Fruit fly (Drosophila melanogaster) whole organism, wandering third instar larva: ENCODE measurements around the gene Ucp4C.

Source experiments
- Abd-B ChIP-seq: fragments of >200 bp; optimal IDR thresholded peaks from 2 replicates; lab custom pipeline; 2017; ENCODE audit warnings: missing biosample characterization, missing genetic modification characterization
- CG32264 ChIP-seq: fragments of 200-800 bp; sonication (Bioruptor generic); optimal IDR thresholded peaks from 2 replicates; lab custom pipeline; 2016; ENCODE audit warnings: missing biosample characterization, missing genetic modification characterization
- CG9705 ChIP-seq: fragments of 200-800 bp; sonication (Bioruptor generic); optimal IDR thresholded peaks from 2 replicates; lab custom pipeline; 2018; ENCODE audit warnings: missing biosample characterization, mild to moderate bottlenecking, missing genetic modification characterization
- CrebA ChIP-seq: fragments of 200-800 bp; sonication (Bioruptor generic); optimal IDR thresholded peaks from 2 replicates; lab custom pipeline; 2016; ENCODE audit warnings: missing biosample characterization, mild to moderate bottlenecking, missing genetic modification characterization, borderline replicate concordance
- Dfd ChIP-seq: fragments of >200 bp; optimal IDR thresholded peaks from 2 replicates; lab custom pipeline; 2017; ENCODE audit warnings: missing biosample characterization, missing genetic modification characterization
- Dif ChIP-seq: fragments of 200-275, 200-300 bp; sonication (Bioruptor generic); optimal IDR thresholded peaks from 2 replicates; lab custom pipeline; 2018; ENCODE audit warnings: missing biosample characterization, missing genetic modification characterization; ENCODE audit not compliant: partially characterized antibody
- GATAd ChIP-seq: sonication (Bioruptor generic); optimal IDR thresholded peaks from 2 replicates; lab custom pipeline; 2016; ENCODE audit warnings: missing biosample characterization, missing genetic modification characterization
- HLH106 ChIP-seq: fragments of 200-800 bp; optimal IDR thresholded peaks from 3 replicates; lab custom pipeline; 2019; ENCODE audit warnings: missing biosample characterization, mild to moderate bottlenecking, missing genetic modification characterization, moderate library complexity
- Hnf4 ChIP-seq: fragments of 200-800 bp; sonication (Bioruptor generic); optimal IDR thresholded peaks from 2 replicates; lab custom pipeline; 2016; ENCODE audit warnings: missing biosample characterization, mild to moderate bottlenecking, missing genetic modification characterization
- Hr78 ChIP-seq: fragments of >200 bp; optimal IDR thresholded peaks from 2 replicates; lab custom pipeline; 2017; ENCODE audit warnings: missing biosample characterization, missing genetic modification characterization
- Hr83 ChIP-seq: fragments of 200-300 bp; sonication (Bioruptor generic); optimal IDR thresholded peaks from 2 replicates; lab custom pipeline; 2016; ENCODE audit warnings: missing biosample characterization, mild to moderate bottlenecking, missing genetic modification characterization, moderate library complexity; ENCODE audit not compliant: poor library complexity, severe bottlenecking
- Jra ChIP-seq: sonication (Bioruptor generic); optimal IDR thresholded peaks from 2 replicates; lab custom pipeline; 2016; ENCODE audit warnings: missing biosample characterization, missing genetic modification characterization
- Mio ChIP-seq: sonication (Bioruptor generic); optimal IDR thresholded peaks from 2 replicates; lab custom pipeline; 2016; ENCODE audit warnings: missing biosample characterization, missing genetic modification characterization
- Myc ChIP-seq: fragments of >200 bp; optimal IDR thresholded peaks from 2 replicates; lab custom pipeline; 2017
- N ChIP-seq: fragments of >200 bp; optimal IDR thresholded peaks from 2 replicates; lab custom pipeline; 2018; ENCODE audit warnings: missing biosample characterization, missing external identifiers, missing genetic modification characterization
- OdsH ChIP-seq: fragments of 200-800 bp; sonication (Bioruptor generic); optimal IDR thresholded peaks from 2 replicates; lab custom pipeline; 2016; ENCODE audit warnings: missing biosample characterization, mild to moderate bottlenecking, missing genetic modification characterization
- Rel ChIP-seq, 2 experiments: fragments of 200-800 bp; sonication (Bioruptor generic) in 1 of 2; optimal IDR thresholded peaks; 2 replicates in 1 of 2; 3 replicates in 1 of 2; lab custom pipeline; 2016 to 2019; ENCODE audit warnings: mild to moderate bottlenecking in 2 of 2, missing biosample characterization in 2 of 2, missing genetic modification characterization in 2 of 2, moderate library complexity in 1 of 2
- Sp1 ChIP-seq: fragments of 200-800 bp; sonication (Bioruptor generic); optimal IDR thresholded peaks from 3 replicates; lab custom pipeline; 2019; ENCODE audit warnings: missing biosample characterization, mild to moderate bottlenecking, missing genetic modification characterization, moderate library complexity
- Vsx2 ChIP-seq: fragments of 200-300, 225-300 bp; sonication (Bioruptor generic); optimal IDR thresholded peaks from 2 replicates; lab custom pipeline; 2018; ENCODE audit warnings: missing biosample characterization, missing genetic modification characterization; ENCODE audit not compliant: partially characterized antibody
- br ChIP-seq: fragments of 200-800 bp; sonication (Bioruptor generic); optimal IDR thresholded peaks from 2 replicates; lab custom pipeline; 2016; ENCODE audit warnings: missing biosample characterization, missing genetic modification characterization
- brk ChIP-seq: fragments of 200-800 bp; sonication (Bioruptor generic); optimal IDR thresholded peaks from 2 replicates; lab custom pipeline; 2016; ENCODE audit warnings: missing biosample characterization, mild to moderate bottlenecking, missing genetic modification characterization
- dl ChIP-seq, 2 experiments: fragments of 175-275, 200-275 bp in 1 of 2; fragments of 200-275 bp in 1 of 2; sonication (Bioruptor generic); optimal IDR thresholded peaks; lab custom pipeline; 2018; ENCODE audit warnings: mild to moderate bottlenecking in 2 of 2, missing biosample characterization in 2 of 2, missing genetic modification characterization in 2 of 2, moderate library complexity in 2 of 2; ENCODE audit not compliant: partially characterized antibody in 2 of 2, insufficient read depth in 1 of 2
- dmrt93B ChIP-seq: fragments of 200-800 bp; sonication (Bioruptor generic); optimal IDR thresholded peaks from 2 replicates; lab custom pipeline; 2018; ENCODE audit warnings: missing biosample characterization, mild to moderate bottlenecking, missing genetic modification characterization
- dsf ChIP-seq: sonication (Bioruptor generic); optimal IDR thresholded peaks from 2 replicates; lab custom pipeline; 2016; ENCODE audit warnings: missing biosample characterization, missing genetic modification characterization, borderline replicate concordance
- ey ChIP-seq: fragments of 200-800 bp; sonication (Bioruptor generic); optimal IDR thresholded peaks from 2 replicates; lab custom pipeline; 2016; ENCODE audit warnings: missing biosample characterization, missing genetic modification characterization
- foxo ChIP-seq, 2 experiments: fragments of 200-800 bp; sonication (Bioruptor generic); optimal IDR thresholded peaks; 2 replicates in 1 of 2; 3 replicates in 1 of 2; lab custom pipeline; 2016 to 2017; ENCODE audit warnings: missing biosample characterization in 2 of 2, missing genetic modification characterization in 2 of 2
- fru ChIP-seq: fragments of 200-800 bp; sonication (Bioruptor generic); optimal IDR thresholded peaks from 3 replicates; lab custom pipeline; 2016; ENCODE audit warnings: missing biosample characterization, mild to moderate bottlenecking, missing genetic modification characterization
- h ChIP-seq: fragments of 200-800 bp; sonication (Bioruptor generic); optimal IDR thresholded peaks from 3 replicates; lab custom pipeline; 2016; ENCODE audit warnings: missing biosample characterization, mild to moderate bottlenecking, missing genetic modification characterization
- jim ChIP-seq: fragments of 175-275, 200-325 bp; sonication (Bioruptor generic); optimal IDR thresholded peaks from 2 replicates; lab custom pipeline; 2016; ENCODE audit warnings: missing biosample characterization, mild to moderate bottlenecking, missing genetic modification characterization
- lola ChIP-seq: fragments of >200 bp; optimal IDR thresholded peaks from 2 replicates; lab custom pipeline; 2017; ENCODE audit warnings: missing biosample characterization, missing genetic modification characterization
- pan ChIP-seq: fragments of >200 bp; optimal IDR thresholded peaks from 2 replicates; lab custom pipeline; 2017
- psq ChIP-seq: fragments of 200-800 bp; sonication (Bioruptor generic); optimal IDR thresholded peaks from 3 replicates; lab custom pipeline; 2017; ENCODE audit warnings: missing biosample characterization, mild to moderate bottlenecking, missing genetic modification characterization, moderate library complexity
- rgr ChIP-seq: fragments of 200-800 bp; sonication (Bioruptor generic); optimal IDR thresholded peaks from 3 replicates; lab custom pipeline; 2016; ENCODE audit warnings: missing biosample characterization, mild to moderate bottlenecking, missing genetic modification characterization
- sage ChIP-seq: fragments of 200-800 bp; sonication (Bioruptor generic); optimal IDR thresholded peaks from 2 replicates; lab custom pipeline; 2016; ENCODE audit warnings: missing biosample characterization, mild to moderate bottlenecking, missing genetic modification characterization
- sv ChIP-seq: fragments of 200-800 bp; sonication (Bioruptor generic); optimal IDR thresholded peaks from 3 replicates; lab custom pipeline; 2016; ENCODE audit warnings: missing biosample characterization, missing genetic modification characterization
- tai ChIP-seq: sonication (Bioruptor generic); optimal IDR thresholded peaks from 2 replicates; lab custom pipeline; 2016; ENCODE audit warnings: missing biosample characterization, missing genetic modification characterization
- usp ChIP-seq: fragments of >200 bp; optimal IDR thresholded peaks from 2 replicates; lab custom pipeline; 2017; ENCODE audit warnings: missing biosample characterization, missing genetic modification characterization
- woc ChIP-seq: sonication (Bioruptor generic); optimal IDR thresholded peaks from 2 replicates; lab custom pipeline; 2016; ENCODE audit warnings: missing biosample characterization, mild to moderate bottlenecking, missing genetic modification characterization

Gene Ucp4C

dm6 chr2L:5980862-5981432, 12.6 kb downstream of the Ucp4C start, which contains the start of gene chic:
chic (minus strand) TSS chr2L:5981018.
- TF ChIP-seq fru (GFP tag; lab: Kevin White, UChicago), result peak; percentile 19
- TF ChIP-seq Abd-B, result no peak
- TF ChIP-seq GATAd, result no peak
- no peak for TF ChIP-seq CrebA
- no peak for TF ChIP-seq Myc (lab: Kevin White, UChicago)
- TF ChIP-seq Rel (GFP tag; optimal IDR thresholded peaks at IDR 0.05; lab: Kevin White, UChicago), result no peak
- peak; percentile 89 for TF ChIP-seq Rel (tag; optimal IDR thresholded peaks at IDR 0.05; lab: Kevin White, UChicago)
- TF ChIP-seq Hr83 (GFP tag; lab: Kevin White, UChicago), result peak; percentile 65
- TF ChIP-seq N (GFP tag; lab: Kevin White, UChicago), result no peak
- no peak for TF ChIP-seq Jra (GFP tag; lab: Kevin White, UChicago)
- no peak for TF ChIP-seq br
- TF ChIP-seq sage, result no peak
- TF ChIP-seq OdsH (GFP tag; lab: Kevin White, UChicago), result no peak
- TF ChIP-seq woc (GFP tag; lab: Kevin White, UChicago), result peak; percentile 56
- no peak for TF ChIP-seq dsf (GFP tag; lab: Kevin White, UChicago)
- peak; percentile 37 for TF ChIP-seq Sp1 (GFP tag; lab: Kevin White, UChicago)
- TF ChIP-seq brk (GFP tag; lab: Kevin White, UChicago), result no peak
- no peak for TF ChIP-seq sv (GFP tag; lab: Kevin White, UChicago)
- TF ChIP-seq CG32264, result no peak
- TF ChIP-seq usp (GFP tag; lab: Kevin White, UChicago), result no peak
- TF ChIP-seq Dfd (GFP tag; lab: Kevin White, UChicago), result no peak
- no peak for TF ChIP-seq lola
- TF ChIP-seq foxo (GFP tag; optimal IDR thresholded peaks at IDR 0.05; lab: Kevin White, UChicago), result peak in 1 of 2 experiments; percentile 53
- TF ChIP-seq Hr78 (GFP tag; lab: Kevin White, UChicago), result no peak
- no peak for TF ChIP-seq dl (GFP tag; optimal IDR thresholded peaks at IDR 0.05; lab: Kevin White, UChicago; ENCODE audit: insufficient read depth in 1 of 2, partially characterized antibody in 2 of 2)
- peak; percentile 45 for TF ChIP-seq tai (GFP tag; lab: Kevin White, UChicago)
- TF ChIP-seq CG9705 (GFP tag; lab: Kevin White, UChicago), result no peak
- TF ChIP-seq dmrt93B (GFP tag; lab: Kevin White, UChicago), result no peak
- no peak for TF ChIP-seq pan (lab: Kevin White, UChicago)
- TF ChIP-seq Vsx2, result no peak
- peak; percentile 45 for TF ChIP-seq ey
- TF ChIP-seq Hnf4 (GFP tag; lab: Kevin White, UChicago), result peak; percentile 43
- peak; percentile 39 for TF ChIP-seq h (GFP tag; lab: Kevin White, UChicago)
- TF ChIP-seq rgr (GFP tag; lab: Kevin White, UChicago), result peak; percentile 29
- TF ChIP-seq Dif (GFP tag; lab: Kevin White, UChicago), result no peak
- TF ChIP-seq Mio (GFP tag; lab: Kevin White, UChicago), result no peak
- no peak for TF ChIP-seq psq (GFP tag; lab: Kevin White, UChicago)
- TF ChIP-seq HLH106 (tag; lab: Kevin White, UChicago), result peak; percentile 36
- TF ChIP-seq jim, result no peak
- TF ChIP-seq, all 38 proteins: peak for 12

- TF ChIP-seq CG9705 (GFP tag; lab: Kevin White, UChicago) (peak; percentile 5), Rel (GFP tag; optimal IDR thresholded peaks at IDR 0.05; lab: Kevin White, UChicago) (no peak), Rel (tag; optimal IDR thresholded peaks at IDR 0.05; lab: Kevin White, UChicago) (peak; percentile 100), HLH106 (tag; lab: Kevin White, UChicago) (peak; percentile 14), ey (no peak), Hr78 (GFP tag; lab: Kevin White, UChicago) (no peak), tai (GFP tag; lab: Kevin White, UChicago) (peak; percentile 21), sv (GFP tag; lab: Kevin White, UChicago) (no peak), sage (no peak), brk (GFP tag; lab: Kevin White, UChicago) (no peak), Mio (GFP tag; lab: Kevin White, UChicago) (no peak), dl (GFP tag; optimal IDR thresholded peaks at IDR 0.05; lab: Kevin White, UChicago; ENCODE audit: insufficient read depth in 1 of 2, partially characterized antibody in 2 of 2) (peak; percentile 70 to 84), Vsx2 (no peak), woc (GFP tag; lab: Kevin White, UChicago) (no peak), br (no peak), Hnf4 (GFP tag; lab: Kevin White, UChicago) (no peak), GATAd (no peak), rgr (GFP tag; lab: Kevin White, UChicago) (peak; percentile 0), dmrt93B (GFP tag; lab: Kevin White, UChicago) (peak; percentile 50), Jra (GFP tag; lab: Kevin White, UChicago) (no peak), OdsH (GFP tag; lab: Kevin White, UChicago) (no peak), h (GFP tag; lab: Kevin White, UChicago) (no peak), dsf (GFP tag; lab: Kevin White, UChicago) (no peak), foxo (GFP tag; optimal IDR thresholded peaks at IDR 0.05; lab: Kevin White, UChicago) (no peak), usp (GFP tag; lab: Kevin White, UChicago) (no peak), Dif (GFP tag; lab: Kevin White, UChicago) (peak; percentile 91), fru (GFP tag; lab: Kevin White, UChicago) (no peak)
- TF ChIP-seq, all 38 proteins: peak for 8
Measured at dm6 chr2L:5981433-5982333, 13.3 kb downstream of the Ucp4C start, which contains the start of gene eIF4A. eIF4A (plus strand) TSS chr2L:5981764.
